Fruit fly (Drosophila melanogaster) whole organism, embryonic: ENCODE data around the gene elB.

ENCODE experiments used
- Atf-2 ChIP-seq: fragments of 200-800 bp; sonication (Bioruptor generic); optimal IDR thresholded peaks from 2 replicates; lab custom pipeline; 2016; ENCODE audit warnings: missing biosample characterization, missing genetic modification characterization
- Atf3 ChIP-seq: fragments of 200-800 bp; sonication (Bioruptor generic); optimal IDR thresholded peaks from 3 replicates; lab custom pipeline; 2016; ENCODE audit warnings: missing biosample characterization, missing genetic modification characterization
- BEAF-32 ChIP-seq: fragments of 200-800 bp; sonication (Bioruptor generic); optimal IDR thresholded peaks from 3 replicates; lab custom pipeline; 2017; ENCODE audit warnings: missing biosample characterization, missing genetic modification characterization, mild to moderate bottlenecking, moderate library complexity, missing genetic modification reagents
- Bgb ChIP-seq: fragments of 200-800 bp; sonication (Bioruptor generic); IDR thresholded peaks from 2 replicates; pipeline ENCODE4 v1.3.6; 2022; ENCODE audit warnings: missing biosample characterization, missing genetic modification characterization; ENCODE audit not compliant: partially characterized antibody
- Bteb2 ChIP-seq: fragments of 200-800 bp; sonication (Bioruptor generic); optimal IDR thresholded peaks from 2 replicates; lab custom pipeline; 2016; ENCODE audit warnings: missing biosample characterization, missing genetic modification characterization
- C15 ChIP-seq: fragments of 200-800 bp; sonication (Bioruptor generic); IDR thresholded peaks from 3 replicates; pipeline ENCODE4 v1.3.6; 2022; ENCODE audit warnings: missing biosample characterization, missing genetic modification characterization
- CG11085 ChIP-seq: fragments of 200-800 bp; sonication (Bioruptor generic); IDR thresholded peaks from 2 replicates; pipeline ENCODE4 v1.3.6; 2022; ENCODE audit warnings: missing biosample characterization, missing genetic modification characterization
- CG13894 ChIP-seq: fragments of 200-800 bp; sonication (Bioruptor generic); optimal IDR thresholded peaks from 3 replicates; lab custom pipeline; 2018; ENCODE audit warnings: missing biosample characterization, mild to moderate bottlenecking, missing genetic modification characterization, moderate library complexity
- CG14014 ChIP-seq: fragments of 200-800 bp; sonication (Bioruptor generic); IDR thresholded peaks from 2 replicates; pipeline ENCODE4 v1.3.6; 2022; ENCODE audit warnings: missing biosample characterization, missing genetic modification characterization
- CG15479 ChIP-seq: fragments of 200-800 bp; sonication (Bioruptor generic); optimal IDR thresholded peaks from 3 replicates; lab custom pipeline; 2019; ENCODE audit warnings: missing biosample characterization, mild to moderate bottlenecking, missing genetic modification characterization, moderate library complexity
- CG17568 ChIP-seq: fragments of 200-800 bp; sonication (Bioruptor generic); optimal IDR thresholded peaks from 2 replicates; lab custom pipeline; 2018; ENCODE audit warnings: missing biosample characterization, mild to moderate bottlenecking, missing genetic modification characterization, moderate library complexity
- CG17912 ChIP-seq: fragments of 200-800 bp; sonication (Bioruptor generic); optimal IDR thresholded peaks from 2 replicates; lab custom pipeline; 2018; ENCODE audit warnings: missing biosample characterization, mild to moderate bottlenecking, missing genetic modification characterization
- CG18262 ChIP-seq: fragments of 200-800 bp; optimal IDR thresholded peaks from 3 replicates; lab custom pipeline; 2019; ENCODE audit warnings: missing biosample characterization, mild to moderate bottlenecking, missing genetic modification characterization, moderate library complexity
- CG1832 ChIP-seq: fragments of 200-800 bp; sonication (Bioruptor generic); optimal IDR thresholded peaks from 2 replicates; lab custom pipeline; 2017; ENCODE audit warnings: missing biosample characterization, mild to moderate bottlenecking, missing genetic modification characterization, inconsistent platforms
- CG32767 ChIP-seq: fragments of 200-800 bp; sonication (Bioruptor generic); IDR thresholded peaks from 2 replicates; pipeline ENCODE4 v1.3.6; 2022; ENCODE audit warnings: missing biosample characterization, missing genetic modification characterization
- CG34376 ChIP-seq: fragments of 200-800 bp; sonication (Bioruptor generic); optimal IDR thresholded peaks from 2 replicates; lab custom pipeline; 2018; ENCODE audit warnings: missing biosample characterization, mild to moderate bottlenecking, missing genetic modification characterization
- CG42726 ChIP-seq: fragments of 200-800 bp; sonication (Bioruptor generic); IDR thresholded peaks from 2 replicates; pipeline ENCODE4 v1.3.6; 2022; ENCODE audit warnings: missing biosample characterization, missing genetic modification characterization; ENCODE audit not compliant: partially characterized antibody
- CG4854 ChIP-seq: fragments of 200-800 bp; sonication (Bioruptor generic); optimal IDR thresholded peaks from 2 replicates; lab custom pipeline; 2016; ENCODE audit warnings: missing biosample characterization, missing genetic modification characterization, inconsistent platforms
- CG5953 ChIP-seq: fragments of 200-800 bp; sonication (Bioruptor generic); IDR thresholded peaks from 2 replicates; pipeline ENCODE4 v1.3.6; 2022; ENCODE audit warnings: missing biosample characterization, missing genetic modification characterization
- CG6254 ChIP-seq: fragments of 200-800 bp; sonication (Bioruptor generic); optimal IDR thresholded peaks from 3 replicates; lab custom pipeline; 2017; ENCODE audit warnings: mild to moderate bottlenecking, missing biosample characterization, missing genetic modification reagents, missing genetic modification characterization
- CG7271 ChIP-seq: fragments of 200-800 bp; sonication (Bioruptor generic); optimal IDR thresholded peaks from 2 replicates; lab custom pipeline; 2018; ENCODE audit warnings: missing biosample characterization, mild to moderate bottlenecking, missing genetic modification characterization, moderate library complexity
- CG7372 ChIP-seq: fragments of 200-800 bp; sonication (Bioruptor generic); IDR thresholded peaks from 2 replicates; pipeline ENCODE4 v1.3.6; 2022; ENCODE audit warnings: missing biosample characterization, missing genetic modification characterization
- CG7963 ChIP-seq: fragments of 200-800 bp; sonication (Bioruptor generic); IDR thresholded peaks from 3 replicates; pipeline ENCODE4 v1.3.6; 2022; ENCODE audit warnings: missing biosample characterization, missing genetic modification characterization; ENCODE audit not compliant: partially characterized antibody
- CG8944 ChIP-seq: fragments of 200-800 bp; sonication (Bioruptor generic); optimal IDR thresholded peaks from 3 replicates; lab custom pipeline; 2016; ENCODE audit warnings: missing biosample characterization, missing genetic modification characterization
- CHES-1-like ChIP-seq: fragments of 200-800 bp; sonication (Bioruptor generic); optimal IDR thresholded peaks from 2 replicates; lab custom pipeline; 2016; ENCODE audit warnings: missing biosample characterization, missing genetic modification characterization
- Doc3 ChIP-seq: fragments of 200-800 bp; sonication (Bioruptor generic); IDR thresholded peaks from 3 replicates; pipeline ENCODE4 v1.3.6; 2022; ENCODE audit warnings: missing biosample characterization, missing genetic modification characterization; ENCODE audit not compliant: partially characterized antibody
- Dp ChIP-seq: fragments of 200-800 bp; sonication (Bioruptor generic); optimal IDR thresholded peaks from 2 replicates; lab custom pipeline; 2018; ENCODE audit warnings: missing biosample characterization, mild to moderate bottlenecking, missing genetic modification characterization, moderate library complexity
- Drgx ChIP-seq: fragments of 200-800 bp; sonication (Bioruptor generic); IDR thresholded peaks from 2 replicates; pipeline ENCODE4 v1.3.6; 2022; ENCODE audit warnings: missing biosample characterization, missing genetic modification characterization
- Elba2 ChIP-seq: fragments of 200-800 bp; sonication (Bioruptor generic); optimal IDR thresholded peaks from 3 replicates; lab custom pipeline; 2016; ENCODE audit warnings: missing biosample characterization, missing genetic modification characterization
- HLHmδ ChIP-seq: fragments of 200-800 bp; sonication (Bioruptor generic); optimal IDR thresholded peaks from 2 replicates; lab custom pipeline; 2018; ENCODE audit warnings: missing biosample characterization, mild to moderate bottlenecking, missing genetic modification characterization, moderate library complexity
- Hr3 ChIP-seq: fragments of 200-800 bp; sonication (Bioruptor generic); optimal IDR thresholded peaks from 3 replicates; lab custom pipeline; 2016; ENCODE audit warnings: missing biosample characterization, missing genetic modification characterization
- Hr39 ChIP-seq: fragments of >200 bp; optimal IDR thresholded peaks from 2 replicates; lab custom pipeline; 2017
- Meics ChIP-seq: fragments of 200-800 bp; sonication (Bioruptor generic); optimal IDR thresholded peaks from 2 replicates; lab custom pipeline; 2017; ENCODE audit warnings: missing biosample characterization, mild to moderate bottlenecking, missing genetic modification characterization
- Myb ChIP-seq: fragments of 200-800 bp; sonication (Bioruptor generic); optimal IDR thresholded peaks from 2 replicates; lab custom pipeline; 2016; ENCODE audit warnings: missing biosample characterization, missing genetic modification characterization
- NC2β ChIP-seq: fragments of 200-800 bp; sonication (Bioruptor generic); optimal IDR thresholded peaks from 2 replicates; lab custom pipeline; 2016; ENCODE audit warnings: missing biosample characterization, missing genetic modification characterization
- Tbp ChIP-seq: fragments of >200 bp; optimal IDR thresholded peaks from 2 replicates; lab custom pipeline; 2018; ENCODE audit warnings: missing biosample characterization, missing genetic modification characterization
- ac ChIP-seq: fragments of 200-800 bp; sonication (Bioruptor generic); optimal IDR thresholded peaks from 3 replicates; lab custom pipeline; 2017; ENCODE audit warnings: missing biosample characterization, mild to moderate bottlenecking, missing genetic modification characterization
- bigmax ChIP-seq: fragments of 200-800 bp; sonication (Bioruptor generic); optimal IDR thresholded peaks from 2 replicates; lab custom pipeline; 2018; ENCODE audit warnings: missing biosample characterization, mild to moderate bottlenecking, missing genetic modification characterization
- chm ChIP-seq: fragments of 200-800 bp; sonication (Bioruptor generic); IDR thresholded peaks from 2 replicates; pipeline ENCODE4 v1.3.6; 2022; ENCODE audit warnings: missing biosample characterization, missing genetic modification characterization
- crc ChIP-seq: fragments of 200-800 bp; sonication (Bioruptor generic); optimal IDR thresholded peaks from 2 replicates; lab custom pipeline; 2016; ENCODE audit warnings: missing biosample characterization, missing genetic modification characterization
- exex ChIP-seq: fragments of 200-800 bp; sonication (Bioruptor generic); optimal IDR thresholded peaks from 4 replicates; lab custom pipeline; 2018; ENCODE audit warnings: missing biosample characterization, mild to moderate bottlenecking, missing genetic modification characterization, moderate library complexity
- fd64A ChIP-seq: fragments of 200-800 bp; sonication (Bioruptor generic); optimal IDR thresholded peaks from 3 replicates; lab custom pipeline; 2018; ENCODE audit warnings: missing biosample characterization, mild to moderate bottlenecking, missing genetic modification characterization
- fru ChIP-seq: fragments of >200 bp; optimal IDR thresholded peaks from 2 replicates; lab custom pipeline; 2017
- ftz-f1 ChIP-seq: fragments of 200-800 bp; sonication (Bioruptor generic); optimal IDR thresholded peaks from 2 replicates; lab custom pipeline; 2016; ENCODE audit warnings: missing biosample characterization, missing genetic modification characterization
- gce ChIP-seq: fragments of 200-800 bp; sonication (Bioruptor generic); IDR thresholded peaks from 3 replicates; pipeline ENCODE4 v1.3.6; 2022; ENCODE audit warnings: missing biosample characterization, missing genetic modification characterization
- nerfin-2 ChIP-seq: fragments of 200-800 bp; sonication (Bioruptor generic); IDR thresholded peaks from 2 replicates; pipeline ENCODE4 v1.3.6; 2022; ENCODE audit warnings: missing biosample characterization, missing genetic modification characterization; ENCODE audit not compliant: partially characterized antibody
- org-1 ChIP-seq: fragments of 200-800 bp; sonication (Bioruptor generic); optimal IDR thresholded peaks from 2 replicates; lab custom pipeline; 2017; ENCODE audit warnings: missing biosample characterization, missing genetic modification characterization
- pfk ChIP-seq: fragments of 200-800 bp; sonication (Bioruptor generic); optimal IDR thresholded peaks from 2 replicates; lab custom pipeline; 2018; ENCODE audit warnings: missing biosample characterization, mild to moderate bottlenecking, missing genetic modification characterization, moderate library complexity
- sna ChIP-seq: fragments of 200-800 bp; sonication (Bioruptor generic); IDR thresholded peaks from 2 replicates; pipeline ENCODE4 v1.3.6; 2022; ENCODE audit warnings: missing biosample characterization, missing genetic modification characterization; ENCODE audit not compliant: partially characterized antibody
- toy ChIP-seq: fragments of 200-800 bp; sonication (Bioruptor generic); IDR thresholded peaks from 2 replicates; pipeline ENCODE4 v1.3.6; 2022; ENCODE audit warnings: missing biosample characterization, missing genetic modification characterization
- trh ChIP-seq: fragments of 200-800 bp; sonication (Bioruptor generic); optimal IDR thresholded peaks from 2 replicates; lab custom pipeline; 2016; ENCODE audit warnings: missing biosample characterization, missing genetic modification characterization
- unpg ChIP-seq: fragments of 200-800 bp; sonication (Bioruptor generic); optimal IDR thresholded peaks from 3 replicates; lab custom pipeline; 2018; ENCODE audit warnings: missing biosample characterization, mild to moderate bottlenecking, missing genetic modification characterization, moderate library complexity

Gene elB

dm6 chr2L:14440908-14441307, 31.6 kb upstream of the elB start (continued):
- no peak for TF ChIP-seq Dp (GFP tag; lab: Kevin White, UChicago)
- no peak for TF ChIP-seq CG7372
- TF ChIP-seq Elba2 (GFP tag; lab: Kevin White, UChicago) = no peak
- no peak for TF ChIP-seq sna (GFP tag; lab: Robert Waterston, UW)
- TF ChIP-seq CG7963 (GFP tag; lab: Robert Waterston, UW) = no peak
- no peak for TF ChIP-seq CG4854 (GFP tag; lab: Kevin White, UChicago)
- TF ChIP-seq chm (GFP tag; lab: Robert Waterston, UW) = no peak
- TF ChIP-seq Atf-2 = no peak
- no peak for TF ChIP-seq org-1 (GFP tag; lab: Kevin White, UChicago)
- TF ChIP-seq CG7271 (tag; lab: Kevin White, UChicago) = peak; percentile 15
- no peak for TF ChIP-seq CHES-1-like (GFP tag; lab: Kevin White, UChicago)
- no peak for TF ChIP-seq HLHmδ (GFP tag; lab: Kevin White, UChicago)
- no peak for TF ChIP-seq Hr39 (lab: Kevin White, UChicago)
- TF ChIP-seq CG17568 (GFP tag; lab: Kevin White, UChicago) = no peak
- no peak for TF ChIP-seq CG1832
- no peak for TF ChIP-seq Bteb2 (GFP tag; lab: Kevin White, UChicago)
- TF ChIP-seq C15 (GFP tag; lab: Robert Waterston, UW) = no peak
- no peak for TF ChIP-seq Atf3 (GFP tag; lab: Kevin White, UChicago)
- TF ChIP-seq CG32767 (GFP tag; lab: Robert Waterston, UW) = 0 out of 2 replicates have a peak, but pooled peaks have one; percentile 11
- no peak for TF ChIP-seq CG17912
- peak; percentile 30; the same call in 1 of the 2 replicates for TF ChIP-seq CG14014 (GFP tag; lab: Robert Waterston, UW)
- no peak for TF ChIP-seq bigmax (GFP tag; lab: Kevin White, UChicago)
- TF ChIP-seq NC2β (GFP tag; lab: Kevin White, UChicago) = no peak
- TF ChIP-seq CG13894 (tag; lab: Kevin White, UChicago) = no peak
- no peak for TF ChIP-seq pfk (GFP tag; lab: Kevin White, UChicago)
- no peak for TF ChIP-seq exex (tag; lab: Kevin White, UChicago)
- no peak for TF ChIP-seq Hr3
- TF ChIP-seq ftz-f1 (GFP tag; lab: Kevin White, UChicago) = no peak
- TF ChIP-seq CG6254 = peak; percentile 14
- TF ChIP-seq fd64A = no peak
- no peak for TF ChIP-seq Doc3
- TF ChIP-seq Meics (GFP tag; lab: Kevin White, UChicago) = peak; percentile 39
- 0 out of 2 replicates have a peak, but pooled peaks have one; percentile 33 for TF ChIP-seq Drgx
- peak; percentile 73 for TF ChIP-seq CG18262 (tag; lab: Kevin White, UChicago)
- no peak for TF ChIP-seq crc (GFP tag; lab: Kevin White, UChicago)
- no peak for TF ChIP-seq CG42726 (GFP tag; lab: Robert Waterston, UW)
- TF ChIP-seq gce = no peak
- no peak for TF ChIP-seq CG11085 (GFP tag; lab: Robert Waterston, UW)
- TF ChIP-seq BEAF-32 (GFP tag; lab: Kevin White, UChicago) = no peak
- peak; percentile 63 for TF ChIP-seq unpg
- no peak for TF ChIP-seq Tbp
- no peak for TF ChIP-seq CG15479 (GFP tag; lab: Kevin White, UChicago)
- TF ChIP-seq Bgb (GFP tag; lab: Robert Waterston, UW) = no peak
- TF ChIP-seq toy (GFP tag; lab: Robert Waterston, UW) = no peak
- TF ChIP-seq CG8944 (GFP tag; lab: Kevin White, UChicago) = no peak
- no peak for TF ChIP-seq trh (GFP tag; lab: Kevin White, UChicago)
- TF ChIP-seq fru (lab: Kevin White, UChicago) = no peak
- TF ChIP-seq CG34376 (GFP tag; lab: Kevin White, UChicago) = no peak
- TF ChIP-seq ac (GFP tag; lab: Kevin White, UChicago) = peak; percentile 9
- no peak for TF ChIP-seq CG5953 (GFP tag; lab: Robert Waterston, UW)
- TF ChIP-seq Myb = no peak
- no peak for TF ChIP-seq nerfin-2 (GFP tag; lab: Robert Waterston, UW)
